Worm (Caenorhabditis elegans): ENCODE results near the gene T24C4.2.

DNA sequence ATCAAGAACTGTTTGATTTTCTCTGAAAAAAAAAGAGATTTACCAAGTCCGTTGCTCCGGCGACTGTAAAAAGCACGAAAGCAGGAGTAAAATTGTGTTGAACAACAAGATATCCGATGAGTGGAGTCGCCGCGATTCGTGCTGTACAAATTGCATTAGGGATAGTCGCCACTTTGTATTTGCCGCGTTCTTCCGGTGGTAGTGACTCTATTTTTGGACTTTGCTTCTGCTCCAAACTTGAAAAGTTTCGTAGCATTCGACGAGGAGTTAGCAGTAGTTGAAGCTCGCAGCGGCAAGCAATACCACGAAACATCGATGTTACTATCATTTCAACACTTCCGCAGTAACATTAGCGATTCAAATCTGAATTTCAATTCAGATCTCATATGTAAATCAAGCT is 39.8 kb upstream of the T24C4.2 start, which contains the start of gene crls-1:
- no peak for TF ChIP-seq pes-1 (GFP tag; IDR thresholded peaks at IDR 0.05)
- no peak for TF ChIP-seq B0310.2 (tag; optimal IDR thresholded peaks at IDR 0.05)
- TF ChIP-seq hnd-1 (tag; optimal IDR thresholded peaks at IDR 0.05), result no peak
- no peak for TF ChIP-seq ceh-36 (tag; optimal IDR thresholded peaks at IDR 0.05)
